Worm (Caenorhabditis elegans): Measurements from ENCODE around the gene noah-2.

Gene noah-2

DNA sequence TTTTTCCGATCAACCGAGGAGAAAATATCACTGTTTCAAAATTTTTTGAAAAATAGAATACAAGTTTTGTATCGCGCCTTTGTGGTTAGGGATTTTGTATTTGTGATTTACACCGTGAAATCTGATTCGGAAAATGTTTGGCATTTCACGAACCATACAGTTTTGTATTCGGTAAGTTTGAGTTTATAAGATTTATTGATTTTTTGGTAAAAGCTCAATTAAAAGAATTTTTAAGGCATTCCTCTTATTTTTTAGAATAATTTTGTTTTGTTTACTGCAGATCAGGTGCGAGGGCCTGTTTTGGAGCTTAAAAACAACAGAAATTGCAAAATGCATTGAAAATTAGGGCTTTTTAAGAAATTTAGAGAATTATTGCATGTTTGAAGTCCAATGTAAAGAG lies 42.3 kb downstream of the noah-2 start:
- TF ChIP-seq sox-4 (tag; optimal IDR thresholded peaks at IDR 0.05): no peak
- TF ChIP-seq fos-1 (tag; optimal IDR thresholded peaks at IDR 0.05): no peak
- TF ChIP-seq nhr-71 (tag; optimal IDR thresholded peaks at IDR 0.05): no peak
- TF ChIP-seq rnt-1 (tag; optimal IDR thresholded peaks at IDR 0.05): no peak
- no peak for TF ChIP-seq ets-5 (GFP tag; IDR thresholded peaks at IDR 0.05)
- TF ChIP-seq unc-86 (tag; optimal IDR thresholded peaks at IDR 0.05): no peak
- TF ChIP-seq ceh-88 (GFP tag; IDR thresholded peaks at IDR 0.05): no peak
- no peak for TF ChIP-seq lin-13 (GFP tag; optimal IDR thresholded peaks at IDR 0.05)
- no peak for TF ChIP-seq ceh-82 (tag; optimal IDR thresholded peaks at IDR 0.05)
- TF ChIP-seq nhr-12 (tag; optimal IDR thresholded peaks at IDR 0.05): no peak
- no peak for TF ChIP-seq Y116A8C.19 (tag; optimal IDR thresholded peaks at IDR 0.05; ENCODE audit: borderline replicate concordance)
- TF ChIP-seq zip-4 (GFP tag; optimal IDR thresholded peaks at IDR 0.05): no peak
- no peak for TF ChIP-seq alr-1 (tag; optimal IDR thresholded peaks at IDR 0.05; ENCODE audit: borderline replicate concordance)

- TF ChIP-seq ceh-8 (GFP tag; optimal IDR thresholded peaks at IDR 0.05) (no peak), zip-4 (GFP tag; optimal IDR thresholded peaks at IDR 0.05) (no peak), ztf-4 (tag; optimal IDR thresholded peaks at IDR 0.05) (no peak), ama-1 (optimal IDR thresholded peaks at IDR 0.05) (no peak), sptf-1 (tag; optimal IDR thresholded peaks at IDR 0.05) (no peak), irx-1 (tag; optimal IDR thresholded peaks at IDR 0.05) (no peak), ceh-88 (GFP tag; IDR thresholded peaks at IDR 0.05) (no peak), nhr-20 (tag; optimal IDR thresholded peaks at IDR 0.05) (no peak), snpc-4 (tag; optimal IDR thresholded peaks at IDR 0.05) (no peak), ceh-82 (tag; optimal IDR thresholded peaks at IDR 0.05) (no peak), mab-9 (GFP tag; IDR thresholded peaks at IDR 0.05) (no peak), C04F5.9 (tag; optimal IDR thresholded peaks at IDR 0.05) (no peak)
Measured at ce11 chrIV:14137063-14137462, 46.0 kb downstream of the noah-2 start, which contains the start of gene srz-31. Gene srz-31 (plus strand): TSS chrIV:14137363.

DNA sequence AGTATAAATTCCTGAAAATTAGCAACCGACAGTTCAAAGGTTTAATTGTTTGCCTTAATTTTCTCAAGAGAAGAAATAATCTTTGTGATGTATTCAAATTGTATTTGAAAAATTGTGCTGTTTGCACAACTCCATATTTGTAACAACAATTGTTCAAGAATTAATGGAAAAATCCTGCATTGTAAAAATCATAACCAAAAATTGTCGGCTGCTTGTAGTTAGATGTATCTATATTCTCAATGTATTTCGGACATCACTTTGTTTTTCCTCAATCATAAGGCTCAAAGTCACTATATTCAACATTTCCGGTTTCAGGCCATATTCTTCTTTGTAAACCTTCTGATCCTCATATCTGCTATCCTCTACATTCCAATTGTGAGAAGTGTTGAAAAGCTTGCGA lies 52.0 kb downstream of the noah-2 start:
- TF ChIP-seq efl-1 (optimal IDR thresholded peaks at IDR 0.05) (no peak), efl-1 (GFP tag; optimal IDR thresholded peaks at IDR 0.05 in 1 of 2) (peak in 1 of 2 experiments; percentile 17), aly-2 (tag; optimal IDR thresholded peaks at IDR 0.05) (no peak)

DNA sequence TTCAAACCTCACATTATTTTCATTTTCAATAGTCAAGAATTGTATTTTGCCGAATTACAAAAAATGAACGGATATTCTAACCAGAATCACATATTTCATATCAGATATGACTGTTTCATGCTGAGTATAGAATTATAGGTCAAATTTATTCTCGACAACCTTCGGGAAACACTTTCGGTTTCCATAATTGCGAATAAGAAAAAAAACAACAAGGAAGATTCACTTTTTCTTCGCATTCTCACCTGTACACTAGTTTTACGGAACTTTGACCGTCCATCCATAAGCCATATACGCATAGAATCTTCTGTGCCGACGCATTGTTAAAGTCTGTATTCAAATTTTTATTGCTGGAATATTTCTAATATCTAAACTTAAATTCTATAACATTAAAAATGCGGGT lies 54.5 kb downstream of the noah-2 start, which contains the start of gene oac-37:
oac-37 (plus strand) TSS at position 301 of the 400 bp plus-strand sequence.
- TF ChIP-seq aly-2 (tag; optimal IDR thresholded peaks at IDR 0.05): no peak
- TF ChIP-seq snpc-4 (tag; optimal IDR thresholded peaks at IDR 0.05): no peak
- no peak for TF ChIP-seq C16A3.4 (tag; optimal IDR thresholded peaks at IDR 0.05)
- no peak for TF ChIP-seq nhr-20 (tag; optimal IDR thresholded peaks at IDR 0.05)
- no peak for TF ChIP-seq pqm-1 (tag; optimal IDR thresholded peaks at IDR 0.05)
- no peak for TF ChIP-seq nhr-237 (tag; optimal IDR thresholded peaks at IDR 0.05)
- TF ChIP-seq pax-3 (tag; optimal IDR thresholded peaks at IDR 0.05): no peak
- TF ChIP-seq aha-1 (tag; optimal IDR thresholded peaks at IDR 0.05): no peak
- TF ChIP-seq lin-15B (tag; optimal IDR thresholded peaks at IDR 0.05): no peak
- no peak for TF ChIP-seq nhr-71 (tag; optimal IDR thresholded peaks at IDR 0.05)
- no peak for TF ChIP-seq sox-4 (tag; optimal IDR thresholded peaks at IDR 0.05)
- no peak for TF ChIP-seq nhr-77 (tag; optimal IDR thresholded peaks at IDR 0.05)
- TF ChIP-seq mdl-1 (tag; optimal IDR thresholded peaks at IDR 0.05): no peak
